Fruit fly (Drosophila melanogaster): ENCODE measurements around the gene Hsc70-2.

Hsc70-2 gene

dm6 chr3R:13032975-13033445 lies 11.5 kb upstream of the Hsc70-2 start (continued):
- TF ChIP-seq nerfin-1 (tag; optimal IDR thresholded peaks at IDR 0.05) (peak; percentile 50), Meics (GFP tag; optimal IDR thresholded peaks at IDR 0.05) (no peak), CG33557 (GFP tag; optimal IDR thresholded peaks at IDR 0.05) (no peak), yki (optimal IDR thresholded peaks at IDR 0.05) (no peak), esg (GFP tag; conservative IDR thresholded peaks at IDR 0.05) (no peak), jumu (GFP tag; optimal IDR thresholded peaks at IDR 0.05) (no peak), h (optimal IDR thresholded peaks at IDR 0.05) (no peak), stc (GFP tag; IDR thresholded peaks at IDR 0.05) (0 out of 2 replicates have a peak, but pooled peaks have one; percentile 13), CG9437 (GFP tag; optimal IDR thresholded peaks at IDR 0.05) (no peak), Dad (GFP tag; optimal IDR thresholded peaks at IDR 0.05) (no peak), CG7357 (GFP tag; IDR thresholded peaks at IDR 0.05) (no peak), CG8290 (GFP tag; optimal IDR thresholded peaks at IDR 0.05) (no peak), CG8290 (tag; optimal IDR thresholded peaks at IDR 0.05) (no peak), CG12219 (GFP tag; optimal IDR thresholded peaks at IDR 0.05) (peak; percentile 18), twi (tag; optimal IDR thresholded peaks at IDR 0.05) (peak; percentile 67), Dbx (GFP tag; IDR thresholded peaks at IDR 0.05) (no peak), dan (GFP tag; IDR thresholded peaks at IDR 0.05) (no peak), CG3065 (GFP tag; optimal IDR thresholded peaks at IDR 0.05) (no peak), da (GFP tag; optimal IDR thresholded peaks at IDR 0.05) (no peak), vnd (GFP tag; IDR thresholded peaks at IDR 0.05; ENCODE audit: partially characterized antibody) (no peak), Doc3 (GFP tag; IDR thresholded peaks at IDR 0.05; ENCODE audit: partially characterized antibody) (no peak), CG8478 (optimal IDR thresholded peaks at IDR 0.05) (no peak), CG1233 (GFP tag; optimal IDR thresholded peaks at IDR 0.05) (peak; percentile 52), mld (GFP tag; IDR thresholded peaks at IDR 0.05; ENCODE audit: partially characterized antibody) (no peak), HHEX (GFP tag; optimal IDR thresholded peaks at IDR 0.05) (peak; percentile 54), CG10462 (GFP tag; optimal IDR thresholded peaks at IDR 0.05) (no peak), Lhr (GFP tag; optimal IDR thresholded peaks at IDR 0.05) (peak; percentile 12), az2 (GFP tag; optimal IDR thresholded peaks at IDR 0.05) (no peak), sisA (GFP tag; IDR thresholded peaks at IDR 0.05) (no peak), Atf-2 (GFP tag; optimal IDR thresholded peaks at IDR 0.05) (no peak), CG18262 (tag; optimal IDR thresholded peaks at IDR 0.05) (no peak), chn (GFP tag; optimal IDR thresholded peaks at IDR 0.05) (no peak), Xbp1 (GFP tag; optimal IDR thresholded peaks at IDR 0.05) (no peak), gfzf (GFP tag; optimal IDR thresholded peaks at IDR 0.05) (no peak), sc (optimal IDR thresholded peaks at IDR 0.05) (no peak), sc (GFP tag; optimal IDR thresholded peaks at IDR 0.05) (no peak), gem (tag; optimal IDR thresholded peaks at IDR 0.05) (no peak), CG6765 (GFP tag; optimal IDR thresholded peaks at IDR 0.05) (peak; percentile 41), HLHmδ (GFP tag; optimal IDR thresholded peaks at IDR 0.05) (peak; percentile 25), Hsf (GFP tag; optimal IDR thresholded peaks at IDR 0.05) (no peak), fru (optimal IDR thresholded peaks at IDR 0.05) (no peak), CG12391 (tag; optimal IDR thresholded peaks at IDR 0.05) (peak; percentile 3), Xrp1 (GFP tag; IDR thresholded peaks at IDR 0.05) (no peak; the same call in 1 of the 2 replicates), tin (GFP tag; optimal IDR thresholded peaks at IDR 0.05) (no peak), CG1647 (GFP tag; optimal IDR thresholded peaks at IDR 0.05) (peak; percentile 5), CG5953 (GFP tag; IDR thresholded peaks at IDR 0.05) (no peak), CG32767 (GFP tag; IDR thresholded peaks at IDR 0.05) (no peak), shn (GFP tag; optimal IDR thresholded peaks at IDR 0.05) (no peak), Doc2 (GFP tag; IDR thresholded peaks at IDR 0.05) (no peak), CG43689 (GFP tag; IDR thresholded peaks at IDR 0.05) (no peak), CG17612 (GFP tag; IDR thresholded peaks at IDR 0.05) (no peak), CG14860 (GFP tag; IDR thresholded peaks at IDR 0.05; ENCODE audit: partially characterized antibody) (no peak), CG2875 (GFP tag; optimal IDR thresholded peaks at IDR 0.05) (peak; percentile 60), slou (GFP tag; optimal IDR thresholded peaks at IDR 0.05) (no peak)

Measured in whole organism, embryonic.